Worm (Caenorhabditis elegans) whole organism, L4 larva: ENCODE results near the gene dpy-10.

ENCODE experiments used
- T20F7.1 ChIP-seq: fragments of 200-800 bp; sonication (Bioruptor generic); optimal IDR thresholded peaks from 2 replicates; lab custom pipeline; 2018; ENCODE audit warnings: mild to moderate bottlenecking, missing genetic modification characterization, missing compliant biosample characterization
- daf-16 ChIP-seq, 3 experiments: sonication (generic microtip); optimal IDR thresholded peaks; 2 replicates each; lab custom pipeline; 2016 to 2017; ENCODE audit warnings: missing genetic modification characterization in 3 of 3, missing genetic modification reagents in 3 of 3, mild to moderate bottlenecking in 2 of 3, missing compliant biosample characterization in 2 of 3, missing biosample characterization in 1 of 3, moderate library complexity in 1 of 3
- daf-19 ChIP-seq: fragments of 200-800 bp; sonication (Bioruptor generic); conservative IDR thresholded peaks from 2 replicates; pipeline ENCODE4 v1.3.6; 2022; ENCODE audit warnings: missing genetic modification characterization, missing compliant biosample characterization
- fos-1 ChIP-seq: fragments of 150-350 bp; optimal IDR thresholded peaks from 2 replicates; lab custom pipeline; 2014; ENCODE audit warnings: missing biosample characterization, missing genetic modification characterization
- gei-8 ChIP-seq: fragments of 200-800 bp; sonication (Bioruptor generic); optimal IDR thresholded peaks from 2 replicates; lab custom pipeline; 2018; ENCODE audit warnings: mild to moderate bottlenecking, missing genetic modification characterization, missing compliant biosample characterization
- lin-39 ChIP-seq: fragments of 150-350 bp; optimal IDR thresholded peaks from 2 replicates; lab custom pipeline; 2014; ENCODE audit warnings: missing biosample characterization, missing genetic modification reagents, missing genetic modification characterization
- nhr-11 ChIP-seq: fragments of 150-350 bp; optimal IDR thresholded peaks from 2 replicates; lab custom pipeline; 2014; ENCODE audit warnings: missing biosample characterization, missing genetic modification characterization
- nhr-28 ChIP-seq: fragments of 150-350 bp; optimal IDR thresholded peaks from 2 replicates; lab custom pipeline; 2014; ENCODE audit warnings: missing biosample characterization, missing genetic modification characterization
- ztf-7 ChIP-seq: fragments of 150-350 bp; optimal IDR thresholded peaks from 2 replicates; lab custom pipeline; 2014; ENCODE audit warnings: missing biosample characterization, missing genetic modification characterization

DNA sequence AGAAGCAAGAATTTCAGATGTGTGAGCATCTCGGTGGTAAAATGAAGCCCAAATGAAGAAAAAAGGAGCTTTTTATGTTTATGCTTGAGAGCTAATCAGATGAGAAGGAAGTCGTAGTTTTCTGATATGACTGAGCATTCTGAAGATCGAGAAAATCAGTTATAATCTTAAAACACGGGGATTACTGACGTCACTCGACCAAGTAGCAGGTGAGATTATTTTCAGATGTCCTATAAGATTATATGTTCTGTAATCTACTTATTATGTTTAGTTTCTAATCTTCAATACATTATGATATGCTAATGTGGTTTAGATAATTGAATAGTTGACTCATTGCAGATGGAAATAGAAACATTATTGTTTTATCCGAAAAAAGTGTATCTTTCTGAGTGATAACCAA lies 33.8 kb upstream of the dpy-10 start, which contains the start of gene ins-14:
- TF ChIP-seq nhr-28 (tag; lab: Kevin White, UChicago) (no peak), daf-16 (GFP tag; optimal IDR thresholded peaks at IDR 0.05; lab: Kevin White, UChicago) (no peak), daf-16 (tag; optimal IDR thresholded peaks at IDR 0.05; lab: Kevin White, UChicago) (no peak), gei-8 (GFP tag; lab: Kevin White, UChicago) (no peak), nhr-11 (no peak), daf-19 (no peak), ztf-7 (tag; lab: Kevin White, UChicago) (no peak), lin-39 (tag; lab: Kevin White, UChicago) (no peak), fos-1 (tag; lab: Kevin White, UChicago) (no peak), T20F7.1 (GFP tag; lab: Kevin White, UChicago) (no peak)
